Worm (Caenorhabditis elegans): Measurements from ENCODE around the gene atg-13.

Gene atg-13

DNA sequence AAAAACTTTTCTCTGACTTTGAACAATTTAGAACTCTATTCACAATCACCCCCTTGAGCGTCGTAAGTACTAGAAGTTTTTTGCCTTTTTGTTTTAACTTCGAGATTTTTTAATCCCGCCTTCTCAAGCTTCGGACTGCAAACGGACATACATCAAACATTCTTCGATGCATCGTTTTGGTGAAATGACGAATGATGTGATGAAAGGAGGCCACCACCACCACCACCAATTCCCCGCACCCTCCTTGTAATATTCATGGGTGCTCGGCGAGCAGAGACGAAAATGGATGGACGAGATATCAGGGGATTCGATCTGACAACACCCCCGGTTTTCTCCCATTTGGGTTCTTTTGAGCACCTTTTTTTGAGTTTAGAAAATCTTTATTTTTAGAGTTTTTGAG is 12.0 kb downstream of the atg-13 start:
- TF ChIP-seq flt-1 (GFP tag; IDR thresholded peaks at IDR 0.05) (no peak), med-1 (GFP tag; optimal IDR thresholded peaks at IDR 0.05; ENCODE audit: insufficient read depth) (no peak), T22C8.4 (GFP tag; IDR thresholded peaks at IDR 0.05) (no peak), ztf-29 (GFP tag; IDR thresholded peaks at IDR 0.05) (no peak), klf-2 (GFP tag; conservative IDR thresholded peaks at IDR 0.05) (no peak), ztf-23 (GFP tag; IDR thresholded peaks at IDR 0.05) (no peak), tab-1 (GFP tag; IDR thresholded peaks at IDR 0.05) (no peak), cog-1 (tag; optimal IDR thresholded peaks at IDR 0.05) (no peak)

DNA sequence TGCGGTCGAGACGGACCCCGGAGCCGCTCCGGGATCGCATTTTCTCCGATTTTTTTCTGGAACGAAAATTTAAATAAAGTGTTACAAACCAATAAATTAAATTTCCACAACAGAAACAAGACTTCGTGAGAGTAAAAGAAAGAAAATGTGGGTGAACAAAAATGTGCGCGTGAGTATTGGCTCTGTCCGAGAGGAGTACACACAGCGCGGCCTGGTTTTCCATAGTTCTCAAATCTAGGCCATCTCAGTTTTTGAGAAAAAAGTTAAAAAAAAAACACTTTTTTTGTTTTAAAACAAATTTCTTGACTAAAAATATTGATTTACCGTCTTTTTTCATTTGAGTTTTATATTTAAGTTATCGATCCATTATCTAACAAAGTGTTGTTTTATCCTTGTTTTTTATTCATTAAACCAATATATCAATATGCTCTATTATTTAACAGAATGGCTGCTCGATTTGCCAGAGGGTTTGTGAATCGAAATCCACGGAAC is 13.4 kb downstream of the atg-13 start, which contains the start of the genes C14B9.8 and mrpl-18:
C14B9.8 (minus strand) TSS at position 56 of the 492 bp plus-strand sequence.
mrpl-18 (plus strand) TSS at position 442 of the 492 bp plus-strand sequence.
- TF ChIP-seq ztf-29 (GFP tag; IDR thresholded peaks at IDR 0.05) (no peak), T22C8.4 (GFP tag; IDR thresholded peaks at IDR 0.05) (no peak), flt-1 (GFP tag; IDR thresholded peaks at IDR 0.05) (peak; percentile 81), ztf-23 (GFP tag; IDR thresholded peaks at IDR 0.05) (peak; percentile 72; the same call in 1 of the 2 replicates)

DNA sequence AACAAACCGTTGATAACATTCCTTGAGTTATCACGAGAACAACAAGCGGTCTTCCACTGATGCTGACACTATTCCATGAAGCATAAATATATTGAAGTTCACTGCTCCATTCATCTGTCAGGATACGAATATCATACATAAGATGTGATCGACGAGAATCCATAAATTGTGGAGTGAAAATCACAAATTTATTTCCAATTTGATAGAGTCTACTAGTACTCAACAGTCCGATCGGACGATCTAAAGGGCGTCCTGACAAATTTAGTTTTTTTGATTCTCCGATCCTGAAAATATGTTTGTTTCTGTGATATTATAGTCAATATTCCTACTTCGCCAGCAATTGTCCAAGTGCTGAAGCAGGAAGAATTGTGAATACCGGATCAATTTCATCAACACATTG is 15.8 kb downstream of the atg-13 start:
- TF ChIP-seq ref-1 (GFP tag; conservative IDR thresholded peaks at IDR 0.05) (no peak), med-1 (GFP tag; optimal IDR thresholded peaks at IDR 0.05; ENCODE audit: insufficient read depth) (no peak), tab-1 (GFP tag; IDR thresholded peaks at IDR 0.05) (no peak), ztf-29 (GFP tag; IDR thresholded peaks at IDR 0.05) (no peak), klf-2 (GFP tag; conservative IDR thresholded peaks at IDR 0.05) (no peak), T22C8.4 (GFP tag; IDR thresholded peaks at IDR 0.05) (no peak), flt-1 (GFP tag; IDR thresholded peaks at IDR 0.05) (no peak)

DNA sequence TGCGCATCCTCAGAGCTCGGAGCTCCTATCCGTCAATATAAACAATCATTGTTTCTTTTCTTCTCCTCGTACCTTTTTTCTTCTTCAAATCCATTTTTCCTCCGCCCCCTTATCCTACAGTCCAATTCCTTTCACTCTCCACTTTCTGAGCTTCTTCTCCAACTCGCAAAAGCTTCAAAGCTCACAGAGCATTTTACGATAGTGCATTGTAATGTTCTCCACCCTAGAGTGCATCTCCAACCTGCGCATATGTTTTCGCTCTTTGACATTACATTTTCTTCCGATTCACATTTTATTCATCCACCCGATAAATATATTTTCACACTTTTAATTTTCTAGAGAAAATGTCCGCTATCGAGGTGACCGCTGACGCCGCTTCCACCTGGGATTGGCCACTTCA is 20.2 kb downstream of the atg-13 start, which contains the start of gene hsp-12.2:
hsp-12.2 (plus strand) TSS at position 301 of the 400 bp plus-strand sequence.
- TF ChIP-seq med-1 (GFP tag; optimal IDR thresholded peaks at IDR 0.05; ENCODE audit: insufficient read depth) (no peak), T22C8.4 (GFP tag; IDR thresholded peaks at IDR 0.05) (no peak), ref-1 (GFP tag; conservative IDR thresholded peaks at IDR 0.05) (no peak), ztf-29 (GFP tag; IDR thresholded peaks at IDR 0.05) (no peak), klf-2 (GFP tag; conservative IDR thresholded peaks at IDR 0.05) (no peak), tab-1 (GFP tag; IDR thresholded peaks at IDR 0.05) (no peak), flt-1 (GFP tag; IDR thresholded peaks at IDR 0.05) (no peak), ztf-23 (GFP tag; IDR thresholded peaks at IDR 0.05) (no peak), cog-1 (tag; optimal IDR thresholded peaks at IDR 0.05) (no peak)

DNA sequence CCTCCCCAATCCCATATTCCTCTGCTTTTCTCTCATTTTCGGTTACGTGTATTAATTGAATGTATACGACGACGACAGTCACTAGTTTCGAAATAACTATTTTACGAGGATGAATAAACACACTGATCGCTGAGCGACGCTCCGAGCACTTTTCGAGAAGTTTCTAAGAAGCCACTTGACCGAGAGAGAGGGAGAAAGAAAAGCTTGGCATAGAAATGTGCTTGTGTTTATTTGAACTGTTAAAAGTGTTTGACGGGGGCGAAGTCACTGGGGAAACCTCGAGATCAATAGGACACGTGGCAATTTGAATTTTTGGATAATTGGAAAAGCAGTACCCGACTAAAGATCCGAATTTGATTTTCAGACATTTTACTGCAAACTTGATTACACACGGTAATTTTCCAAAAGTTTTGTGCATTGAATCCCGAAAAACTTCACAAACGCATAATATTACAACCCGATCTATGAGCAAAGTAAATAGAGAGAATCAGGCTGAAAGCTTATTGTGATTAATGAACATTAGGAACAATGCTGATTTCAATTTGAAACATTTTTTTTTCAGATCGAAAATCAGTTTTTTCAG is 21.4 kb downstream of the atg-13 start:
- TF ChIP-seq med-1 (GFP tag; optimal IDR thresholded peaks at IDR 0.05; ENCODE audit: insufficient read depth) (no peak), ref-1 (GFP tag; conservative IDR thresholded peaks at IDR 0.05) (no peak)

DNA sequence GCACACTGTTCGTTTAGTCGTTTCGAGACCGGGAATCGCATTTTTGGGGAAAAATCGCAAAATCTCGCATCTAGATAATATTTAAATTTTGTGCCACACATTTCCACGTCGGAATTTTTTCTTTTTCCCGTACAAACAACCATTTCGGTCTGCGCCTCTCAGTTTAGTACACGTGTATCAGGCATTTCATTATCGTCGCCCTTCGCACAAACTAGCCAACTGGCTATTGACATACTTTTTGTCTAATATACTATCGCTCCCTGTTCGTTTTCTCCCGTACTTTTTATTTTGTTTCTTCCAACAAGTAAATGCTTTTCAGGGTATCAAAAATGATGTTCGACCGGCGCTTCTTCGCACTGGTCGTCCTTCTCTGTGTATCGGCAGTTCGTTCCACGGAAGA is 24.6 kb downstream of the atg-13 start, which contains the start of gene C14B9.2:
C14B9.2 (plus strand) TSS at position 320 of the 400 bp plus-strand sequence.
- TF ChIP-seq klf-2 (GFP tag; conservative IDR thresholded peaks at IDR 0.05) (no peak), tab-1 (GFP tag; IDR thresholded peaks at IDR 0.05) (no peak), ztf-29 (GFP tag; IDR thresholded peaks at IDR 0.05) (no peak), flt-1 (GFP tag; IDR thresholded peaks at IDR 0.05) (no peak), T22C8.4 (GFP tag; IDR thresholded peaks at IDR 0.05) (no peak), ztf-23 (GFP tag; IDR thresholded peaks at IDR 0.05) (no peak), cog-1 (tag; optimal IDR thresholded peaks at IDR 0.05) (no peak), med-1 (GFP tag; optimal IDR thresholded peaks at IDR 0.05; ENCODE audit: insufficient read depth) (no peak), ref-1 (GFP tag; conservative IDR thresholded peaks at IDR 0.05) (no peak)

DNA sequence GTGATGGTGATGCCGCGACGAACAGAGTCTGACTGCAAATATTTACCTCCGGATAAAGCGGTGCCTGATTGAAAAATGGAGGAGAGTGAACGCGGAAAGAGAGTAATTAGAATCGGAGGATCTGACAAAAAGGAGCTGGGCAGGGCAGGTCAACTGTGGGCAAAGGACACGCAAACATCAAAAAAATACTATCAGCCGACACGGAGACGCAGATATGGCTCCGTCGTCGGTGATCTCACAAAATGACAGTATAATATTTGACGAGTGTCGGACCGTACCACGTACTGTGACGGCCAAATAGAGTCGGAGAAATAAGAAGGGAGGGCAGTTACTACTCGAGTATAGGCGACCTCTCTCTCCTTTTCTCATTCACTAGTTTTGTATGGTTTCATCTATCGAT is 25.5 kb downstream of the atg-13 start:
- TF ChIP-seq ztf-29 (GFP tag; IDR thresholded peaks at IDR 0.05), result no peak
- TF ChIP-seq klf-2 (GFP tag; conservative IDR thresholded peaks at IDR 0.05), result no peak
- TF ChIP-seq ztf-23 (GFP tag; IDR thresholded peaks at IDR 0.05), result no peak
- no peak for TF ChIP-seq flt-1 (GFP tag; IDR thresholded peaks at IDR 0.05)
- no peak for TF ChIP-seq cog-1 (tag; optimal IDR thresholded peaks at IDR 0.05)
- TF ChIP-seq ref-1 (GFP tag; conservative IDR thresholded peaks at IDR 0.05), result no peak
- TF ChIP-seq tab-1 (GFP tag; IDR thresholded peaks at IDR 0.05), result no peak
- no peak for TF ChIP-seq T22C8.4 (GFP tag; IDR thresholded peaks at IDR 0.05)
- TF ChIP-seq med-1 (GFP tag; optimal IDR thresholded peaks at IDR 0.05; ENCODE audit: insufficient read depth), result no peak

DNA sequence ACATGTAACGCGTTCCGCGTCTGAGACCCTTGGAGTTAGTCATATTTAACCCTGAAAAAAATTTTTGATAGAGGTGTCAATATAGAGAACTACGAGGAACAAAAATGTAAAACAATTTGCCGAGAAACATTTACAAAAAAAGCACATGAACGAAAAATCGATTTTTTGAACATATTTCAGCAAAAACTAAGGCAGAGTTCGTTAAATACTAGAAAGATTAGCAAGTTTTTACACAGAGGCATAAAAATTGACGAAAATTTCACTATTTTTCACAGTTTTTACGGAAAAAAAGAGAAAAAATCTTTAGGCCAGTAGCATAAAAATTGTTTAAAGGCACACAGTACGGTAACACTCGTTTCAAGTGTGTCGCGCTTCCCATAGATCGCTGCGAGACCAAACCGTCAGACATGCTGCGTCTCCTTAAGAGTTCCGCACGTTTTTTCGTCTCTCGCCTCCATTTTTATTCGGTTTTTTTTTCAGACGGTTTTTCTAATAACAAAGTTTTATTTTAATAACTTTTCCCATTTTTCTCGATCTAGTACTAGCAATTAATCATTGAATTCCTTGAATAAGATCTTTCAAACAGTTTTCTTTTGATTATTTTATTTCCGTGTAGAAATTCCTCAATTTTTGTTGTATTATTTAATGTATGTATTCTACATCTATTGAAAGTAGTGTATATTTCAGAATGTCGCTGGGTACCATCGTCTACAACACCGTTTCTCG is 27.6 kb downstream of the atg-13 start, which contains the start of the genes rpl-21 and C14B9.10:
rpl-21 (minus strand) TSS at position 51 of the 726 bp plus-strand sequence.
C14B9.10 (plus strand) TSS at position 676 of the 726 bp plus-strand sequence.
- TF ChIP-seq klf-2 (GFP tag; conservative IDR thresholded peaks at IDR 0.05), result no peak
- TF ChIP-seq tab-1 (GFP tag; IDR thresholded peaks at IDR 0.05), result no peak
- TF ChIP-seq cog-1 (tag; optimal IDR thresholded peaks at IDR 0.05), result no peak
- TF ChIP-seq T22C8.4 (GFP tag; IDR thresholded peaks at IDR 0.05), result no peak
- no peak for TF ChIP-seq ztf-23 (GFP tag; IDR thresholded peaks at IDR 0.05)
- TF ChIP-seq flt-1 (GFP tag; IDR thresholded peaks at IDR 0.05), result no peak
- no peak for TF ChIP-seq ref-1 (GFP tag; conservative IDR thresholded peaks at IDR 0.05)
- TF ChIP-seq med-1 (GFP tag; optimal IDR thresholded peaks at IDR 0.05; ENCODE audit: insufficient read depth), result no peak

DNA sequence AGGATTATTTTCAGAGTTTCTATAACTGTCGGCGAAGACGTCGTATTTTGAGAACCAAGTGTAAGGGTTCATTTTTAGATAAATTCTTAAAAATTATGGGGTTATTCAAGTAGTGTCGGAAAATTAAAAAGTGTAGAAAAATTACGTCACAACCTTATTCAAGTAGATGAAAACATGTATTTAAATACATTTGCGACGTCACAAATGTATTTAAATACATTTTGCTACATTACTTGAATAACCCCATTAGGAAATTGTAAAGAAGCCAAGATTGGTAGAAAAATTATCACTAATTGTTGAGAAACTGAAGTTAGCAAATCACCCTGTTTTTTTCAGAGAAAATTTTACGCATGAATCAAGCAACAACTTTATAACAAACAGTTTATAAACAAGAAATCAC is 28.8 kb downstream of the atg-13 start:
- TF ChIP-seq ztf-23 (GFP tag; IDR thresholded peaks at IDR 0.05) (no peak), cog-1 (tag; optimal IDR thresholded peaks at IDR 0.05) (no peak), tab-1 (GFP tag; IDR thresholded peaks at IDR 0.05) (no peak), med-1 (GFP tag; optimal IDR thresholded peaks at IDR 0.05; ENCODE audit: insufficient read depth) (no peak), ztf-29 (GFP tag; IDR thresholded peaks at IDR 0.05) (no peak), T22C8.4 (GFP tag; IDR thresholded peaks at IDR 0.05) (no peak), flt-1 (GFP tag; IDR thresholded peaks at IDR 0.05) (no peak), klf-2 (GFP tag; conservative IDR thresholded peaks at IDR 0.05) (no peak), ref-1 (GFP tag; conservative IDR thresholded peaks at IDR 0.05) (no peak)
